Fruit fly (Drosophila melanogaster): ENCODE results near the gene CG6980.

Gene CG6980

DNA sequence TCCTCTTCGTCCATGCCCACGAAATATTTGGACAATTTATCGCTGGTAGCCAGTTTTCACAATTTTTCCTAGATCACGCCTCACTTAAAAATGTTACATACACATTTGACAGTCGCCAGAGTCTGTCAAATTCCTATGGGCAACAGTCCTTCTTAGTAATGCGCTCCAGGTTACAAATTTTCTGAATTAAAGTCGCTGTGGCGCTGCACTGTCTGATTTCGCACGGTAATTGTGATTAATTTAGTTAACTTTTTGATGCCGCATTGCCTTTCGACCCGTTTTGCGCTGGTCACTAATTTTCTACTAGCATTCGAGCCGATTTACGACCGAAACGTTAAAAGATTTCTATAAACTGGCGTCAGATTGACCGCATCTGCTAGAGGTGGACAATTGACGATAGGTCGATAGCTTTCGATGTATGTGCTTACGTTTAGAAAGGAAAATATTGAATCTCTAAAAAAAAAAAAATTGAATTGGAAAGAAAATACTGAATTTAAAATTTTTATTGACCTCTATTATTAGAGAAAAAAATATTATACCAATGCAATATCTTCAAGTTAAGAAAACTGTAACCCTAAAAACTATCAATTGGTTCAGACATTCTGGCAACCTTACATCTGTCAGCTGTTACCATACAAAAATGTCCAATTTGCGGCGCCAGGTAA, 6.3 kb downstream of the CG6980 start, which contains the start of the genes lili and CG34150 (continued):
- TF ChIP-seq Awh (GFP tag; IDR thresholded peaks at IDR 0.05): peak; percentile 68; the same call in 1 of the 2 replicates
- TF ChIP-seq CG13424 (tag; optimal IDR thresholded peaks at IDR 0.05): peak; percentile 89
- no peak for TF ChIP-seq fru (optimal IDR thresholded peaks at IDR 0.05)
- peak; percentile 83 for TF ChIP-seq gem (tag; optimal IDR thresholded peaks at IDR 0.05)
- TF ChIP-seq odd (GFP tag; optimal IDR thresholded peaks at IDR 0.05): no peak
- no peak for TF ChIP-seq CG2875 (GFP tag; optimal IDR thresholded peaks at IDR 0.05)
- peak; percentile 58 for TF ChIP-seq Hmr (GFP tag; optimal IDR thresholded peaks at IDR 0.05)
- peak; percentile 68 for TF ChIP-seq CG16863 (GFP tag; optimal IDR thresholded peaks at IDR 0.05)
- peak; percentile 64 for TF ChIP-seq HLH3B (GFP tag; IDR thresholded peaks at IDR 0.05)
- peak; percentile 61 for TF ChIP-seq vnd (GFP tag; IDR thresholded peaks at IDR 0.05; ENCODE audit: partially characterized antibody)
- no peak for TF ChIP-seq sr (GFP tag; IDR thresholded peaks at IDR 0.05)
- TF ChIP-seq kah (GFP tag; optimal IDR thresholded peaks at IDR 0.05): no peak
- TF ChIP-seq CG14860 (GFP tag; IDR thresholded peaks at IDR 0.05; ENCODE audit: partially characterized antibody): peak; percentile 70; the same call in 2 of the 3 replicates
- TF ChIP-seq oc (tag; optimal IDR thresholded peaks at IDR 0.05): no peak
- TF ChIP-seq Dad (GFP tag; optimal IDR thresholded peaks at IDR 0.05): peak; percentile 73
- no peak for TF ChIP-seq ash1 (GFP tag; optimal IDR thresholded peaks at IDR 0.05)
- TF ChIP-seq Gug (GFP tag; IDR thresholded peaks at IDR 0.05): peak; percentile 57; the same call in 3 of the 4 replicates
- no peak for TF ChIP-seq crol (GFP tag; IDR thresholded peaks at IDR 0.05)
- peak; percentile 57 for TF ChIP-seq gcm (GFP tag; optimal IDR thresholded peaks at IDR 0.05)
- peak; percentile 78 for TF ChIP-seq CG14014 (GFP tag; IDR thresholded peaks at IDR 0.05)
- TF ChIP-seq CG12219 (GFP tag; optimal IDR thresholded peaks at IDR 0.05): no peak
- peak; percentile 62 for TF ChIP-seq Atf-2 (GFP tag; optimal IDR thresholded peaks at IDR 0.05)
- TF ChIP-seq Ptx1 (GFP tag; IDR thresholded peaks at IDR 0.05): peak; percentile 81
- peak; percentile 23 for TF ChIP-seq CG3995 (GFP tag; optimal IDR thresholded peaks at IDR 0.05)
- TF ChIP-seq Bgb (GFP tag; IDR thresholded peaks at IDR 0.05; ENCODE audit: partially characterized antibody): peak; percentile 74
- peak; percentile 47 for TF ChIP-seq fu2 (GFP tag; optimal IDR thresholded peaks at IDR 0.05)
- peak; percentile 62 for TF ChIP-seq ERR (GFP tag; optimal IDR thresholded peaks at IDR 0.05)
- TF ChIP-seq CG9215 (GFP tag; IDR thresholded peaks at IDR 0.05): peak; percentile 73
- TF ChIP-seq p53 (GFP tag; optimal IDR thresholded peaks at IDR 0.05): peak; percentile 50
- TF ChIP-seq CG13287 (GFP tag; IDR thresholded peaks at IDR 0.05; ENCODE audit: partially characterized antibody): peak; percentile 88
- peak; percentile 77 for TF ChIP-seq CG31388 (GFP tag; optimal IDR thresholded peaks at IDR 0.05)
- TF ChIP-seq Blimp-1 (GFP tag; optimal IDR thresholded peaks at IDR 0.05): peak; percentile 76
- peak; percentile 16; the same call in 1 of the 2 replicates for TF ChIP-seq tna (GFP tag; IDR thresholded peaks at IDR 0.05; ENCODE audit: partially characterized antibody)
- peak; percentile 97 for TF ChIP-seq nerfin-1 (tag; optimal IDR thresholded peaks at IDR 0.05)
- TF ChIP-seq CrebB (tag; optimal IDR thresholded peaks at IDR 0.05): no peak
- TF ChIP-seq ken (GFP tag; IDR thresholded peaks at IDR 0.05): peak; percentile 58; the same call in 1 of the 3 replicates
- peak; percentile 60 for TF ChIP-seq Nf-YB (GFP tag; optimal IDR thresholded peaks at IDR 0.05)
- TF ChIP-seq gce (GFP tag; IDR thresholded peaks at IDR 0.05): no peak
- no peak for TF ChIP-seq Hey (tag; optimal IDR thresholded peaks at IDR 0.05)
- TF ChIP-seq Mes4 (GFP tag; optimal IDR thresholded peaks at IDR 0.05): peak; percentile 56
- TF ChIP-seq CG34422 (GFP tag; IDR thresholded peaks at IDR 0.05): peak; percentile 78
- TF ChIP-seq YL-1 (GFP tag; optimal IDR thresholded peaks at IDR 0.05): peak; percentile 79
- no peak for TF ChIP-seq Deaf1 (tag; optimal IDR thresholded peaks at IDR 0.05)
- TF ChIP-seq CG17359 (tag; optimal IDR thresholded peaks at IDR 0.05): peak; percentile 90
- TF ChIP-seq CG15269 (tag; optimal IDR thresholded peaks at IDR 0.05): peak; percentile 81
- peak; percentile 61 for TF ChIP-seq Bdp1 (GFP tag; optimal IDR thresholded peaks at IDR 0.05)
- no peak for TF ChIP-seq disco-r (GFP tag; optimal IDR thresholded peaks at IDR 0.05)
- TF ChIP-seq Atf3 (GFP tag; optimal IDR thresholded peaks at IDR 0.05): peak; percentile 43
- peak; percentile 84 for TF ChIP-seq CG15601 (tag; optimal IDR thresholded peaks at IDR 0.05)

All from whole organism, embryonic.